Fruit fly (Drosophila melanogaster) whole organism, embryonic: ENCODE measurements around the gene SMC5.

Experiments used
- BEAF-32 ChIP-seq: fragments of 200-800 bp; sonication (Bioruptor generic); optimal IDR thresholded peaks from 3 replicates; lab custom pipeline; 2017; ENCODE audit warnings: missing biosample characterization, missing genetic modification characterization, mild to moderate bottlenecking, moderate library complexity, missing genetic modification reagents
- E2f2 ChIP-seq: fragments of 200-800 bp; sonication (Bioruptor generic); IDR thresholded peaks from 2 replicates; pipeline ENCODE4 v1.3.6; 2022; ENCODE audit warnings: missing biosample characterization, missing genetic modification characterization
- Vsx1 ChIP-seq: fragments of 200-800 bp; sonication (Bioruptor generic); optimal IDR thresholded peaks from 2 replicates; lab custom pipeline; 2017; ENCODE audit warnings: missing biosample characterization, mild to moderate bottlenecking, missing genetic modification characterization, missing genetic modification reagents
- gfzf ChIP-seq: fragments of 200-800 bp; sonication (Bioruptor generic); optimal IDR thresholded peaks from 2 replicates; lab custom pipeline; 2016; ENCODE audit warnings: missing biosample characterization, mild to moderate bottlenecking, missing genetic modification characterization, moderate library complexity
- trem ChIP-seq: fragments of 200-800 bp; optimal IDR thresholded peaks from 3 replicates; lab custom pipeline; 2019; ENCODE audit warnings: missing biosample characterization, mild to moderate bottlenecking, missing genetic modification characterization, moderate library complexity

SMC5 gene

DNA sequence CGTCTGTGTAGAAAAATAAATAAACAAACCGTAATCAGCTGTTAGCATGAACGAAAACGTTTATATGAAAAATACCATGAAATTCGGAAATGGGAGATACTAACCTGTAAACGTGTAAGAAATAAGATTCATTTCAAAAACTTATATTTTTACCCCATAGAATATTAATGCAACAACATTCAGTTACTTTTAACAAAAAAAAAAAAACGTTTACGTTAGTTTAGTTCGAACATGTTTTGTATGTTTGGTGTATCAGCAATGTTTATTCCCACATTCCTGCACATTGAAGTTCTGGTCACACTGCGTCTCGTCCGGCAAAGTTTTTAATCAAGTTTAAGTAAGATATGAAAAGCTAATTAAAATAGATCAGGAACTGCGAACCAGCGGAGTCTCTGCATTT is 48.4 kb downstream of the SMC5 start, which contains the start of the genes S1P and CG11307 (continued):
- TF ChIP-seq gfzf (peak; percentile 90), BEAF-32 (GFP tag; lab: Kevin White, UChicago) (peak; percentile 34), E2f2 (GFP tag; lab: Robert Waterston, UW) (peak; percentile 52), Vsx1 (peak; percentile 87), trem (tag; lab: Kevin White, UChicago) (peak; percentile 64)
